Fruit fly (Drosophila melanogaster) whole organism, wandering third instar larva: ENCODE data around the gene p130CAS.
A peak's percentile ranks its signal among the peaks of the same experiment; 100 is the strongest.

ENCODE experiments used
- CG32264 ChIP-seq: fragments of 200-800 bp; sonication (Bioruptor generic); optimal IDR thresholded peaks from 2 replicates; lab custom pipeline; 2016; ENCODE audit warnings: missing biosample characterization, missing genetic modification characterization
- CG9705 ChIP-seq: fragments of 200-800 bp; sonication (Bioruptor generic); optimal IDR thresholded peaks from 2 replicates; lab custom pipeline; 2018; ENCODE audit warnings: missing biosample characterization, mild to moderate bottlenecking, missing genetic modification characterization
- Dif ChIP-seq: fragments of 200-275, 200-300 bp; sonication (Bioruptor generic); optimal IDR thresholded peaks from 2 replicates; lab custom pipeline; 2018; ENCODE audit warnings: missing biosample characterization, missing genetic modification characterization; ENCODE audit not compliant: partially characterized antibody
- HLH106 ChIP-seq: fragments of 200-800 bp; optimal IDR thresholded peaks from 3 replicates; lab custom pipeline; 2019; ENCODE audit warnings: missing biosample characterization, mild to moderate bottlenecking, missing genetic modification characterization, moderate library complexity
- Hnf4 ChIP-seq: fragments of 200-800 bp; sonication (Bioruptor generic); optimal IDR thresholded peaks from 2 replicates; lab custom pipeline; 2016; ENCODE audit warnings: missing biosample characterization, mild to moderate bottlenecking, missing genetic modification characterization
- Jra ChIP-seq: sonication (Bioruptor generic); optimal IDR thresholded peaks from 2 replicates; lab custom pipeline; 2016; ENCODE audit warnings: missing biosample characterization, missing genetic modification characterization
- Mio ChIP-seq: sonication (Bioruptor generic); optimal IDR thresholded peaks from 2 replicates; lab custom pipeline; 2016; ENCODE audit warnings: missing biosample characterization, missing genetic modification characterization
- Myc ChIP-seq: fragments of >200 bp; optimal IDR thresholded peaks from 2 replicates; lab custom pipeline; 2017
- N ChIP-seq: fragments of >200 bp; optimal IDR thresholded peaks from 2 replicates; lab custom pipeline; 2018; ENCODE audit warnings: missing biosample characterization, missing external identifiers, missing genetic modification characterization
- Rel ChIP-seq, 2 experiments: fragments of 200-800 bp; sonication (Bioruptor generic) in 1 of 2; optimal IDR thresholded peaks; 2 replicates in 1 of 2; 3 replicates in 1 of 2; lab custom pipeline; 2016 to 2019; ENCODE audit warnings: mild to moderate bottlenecking in 2 of 2, missing biosample characterization in 2 of 2, missing genetic modification characterization in 2 of 2, moderate library complexity in 1 of 2
- Sp1 ChIP-seq: fragments of 200-800 bp; sonication (Bioruptor generic); optimal IDR thresholded peaks from 3 replicates; lab custom pipeline; 2019; ENCODE audit warnings: missing biosample characterization, mild to moderate bottlenecking, missing genetic modification characterization, moderate library complexity
- br ChIP-seq: fragments of 200-800 bp; sonication (Bioruptor generic); optimal IDR thresholded peaks from 2 replicates; lab custom pipeline; 2016; ENCODE audit warnings: missing biosample characterization, missing genetic modification characterization
- dl ChIP-seq, 2 experiments: fragments of 175-275, 200-275 bp in 1 of 2; fragments of 200-275 bp in 1 of 2; sonication (Bioruptor generic); optimal IDR thresholded peaks; lab custom pipeline; 2018; ENCODE audit warnings: mild to moderate bottlenecking in 2 of 2, missing biosample characterization in 2 of 2, missing genetic modification characterization in 2 of 2, moderate library complexity in 2 of 2; ENCODE audit not compliant: partially characterized antibody in 2 of 2, insufficient read depth in 1 of 2
- dmrt93B ChIP-seq: fragments of 200-800 bp; sonication (Bioruptor generic); optimal IDR thresholded peaks from 2 replicates; lab custom pipeline; 2018; ENCODE audit warnings: missing biosample characterization, mild to moderate bottlenecking, missing genetic modification characterization
- dsf ChIP-seq: sonication (Bioruptor generic); optimal IDR thresholded peaks from 2 replicates; lab custom pipeline; 2016; ENCODE audit warnings: missing biosample characterization, missing genetic modification characterization, borderline replicate concordance
- ey ChIP-seq: fragments of 200-800 bp; sonication (Bioruptor generic); optimal IDR thresholded peaks from 2 replicates; lab custom pipeline; 2016; ENCODE audit warnings: missing biosample characterization, missing genetic modification characterization
- foxo ChIP-seq, 2 experiments: fragments of 200-800 bp; sonication (Bioruptor generic); optimal IDR thresholded peaks; 2 replicates in 1 of 2; 3 replicates in 1 of 2; lab custom pipeline; 2016 to 2017; ENCODE audit warnings: missing biosample characterization in 2 of 2, missing genetic modification characterization in 2 of 2
- fru ChIP-seq: fragments of 200-800 bp; sonication (Bioruptor generic); optimal IDR thresholded peaks from 3 replicates; lab custom pipeline; 2016; ENCODE audit warnings: missing biosample characterization, mild to moderate bottlenecking, missing genetic modification characterization
- h ChIP-seq: fragments of 200-800 bp; sonication (Bioruptor generic); optimal IDR thresholded peaks from 3 replicates; lab custom pipeline; 2016; ENCODE audit warnings: missing biosample characterization, mild to moderate bottlenecking, missing genetic modification characterization
- jim ChIP-seq: fragments of 175-275, 200-325 bp; sonication (Bioruptor generic); optimal IDR thresholded peaks from 2 replicates; lab custom pipeline; 2016; ENCODE audit warnings: missing biosample characterization, mild to moderate bottlenecking, missing genetic modification characterization
- lola ChIP-seq: fragments of >200 bp; optimal IDR thresholded peaks from 2 replicates; lab custom pipeline; 2017; ENCODE audit warnings: missing biosample characterization, missing genetic modification characterization
- rgr ChIP-seq: fragments of 200-800 bp; sonication (Bioruptor generic); optimal IDR thresholded peaks from 3 replicates; lab custom pipeline; 2016; ENCODE audit warnings: missing biosample characterization, mild to moderate bottlenecking, missing genetic modification characterization
- sage ChIP-seq: fragments of 200-800 bp; sonication (Bioruptor generic); optimal IDR thresholded peaks from 2 replicates; lab custom pipeline; 2016; ENCODE audit warnings: missing biosample characterization, mild to moderate bottlenecking, missing genetic modification characterization
- sv ChIP-seq: fragments of 200-800 bp; sonication (Bioruptor generic); optimal IDR thresholded peaks from 3 replicates; lab custom pipeline; 2016; ENCODE audit warnings: missing biosample characterization, missing genetic modification characterization
- usp ChIP-seq: fragments of >200 bp; optimal IDR thresholded peaks from 2 replicates; lab custom pipeline; 2017; ENCODE audit warnings: missing biosample characterization, missing genetic modification characterization
- woc ChIP-seq: sonication (Bioruptor generic); optimal IDR thresholded peaks from 2 replicates; lab custom pipeline; 2016; ENCODE audit warnings: missing biosample characterization, mild to moderate bottlenecking, missing genetic modification characterization

The p130CAS gene

dm6 chr3L:131151-131997 lies 21.3 kb upstream of the p130CAS start (continued):
- TF ChIP-seq dsf (GFP tag; lab: Kevin White, UChicago): no peak

dm6 chr3L:131998-132693 lies 20.5 kb upstream of the p130CAS start:
- TF ChIP-seq ey (no peak), Hnf4 (GFP tag; lab: Kevin White, UChicago) (peak; percentile 64), br (GFP tag; lab: Kevin White, UChicago) (no peak), Rel (GFP tag; optimal IDR thresholded peaks at IDR 0.05; lab: Kevin White, UChicago) (no peak), Rel (tag; optimal IDR thresholded peaks at IDR 0.05; lab: Kevin White, UChicago) (peak; percentile 36), sage (no peak), N (GFP tag; lab: Kevin White, UChicago) (peak; percentile 2)
- TF ChIP-seq, all 38 proteins: peak for 3

- TF ChIP-seq woc (GFP tag; lab: Kevin White, UChicago): no peak
- TF ChIP-seq rgr (GFP tag; lab: Kevin White, UChicago): no peak
- no peak for TF ChIP-seq Myc (lab: Kevin White, UChicago)
- TF ChIP-seq br (GFP tag; lab: Kevin White, UChicago): no peak
Observed at dm6 chr3L:133383-133782, 19.3 kb upstream of the p130CAS start.

dm6 chr3L:133806-134325 lies 18.8 kb upstream of the p130CAS start:
- no peak for TF ChIP-seq h
- no peak for TF ChIP-seq Jra (GFP tag; lab: Kevin White, UChicago)
- no peak for TF ChIP-seq Rel (GFP tag; optimal IDR thresholded peaks at IDR 0.05; lab: Kevin White, UChicago)
- TF ChIP-seq Rel (tag; optimal IDR thresholded peaks at IDR 0.05; lab: Kevin White, UChicago): no peak
- no peak for TF ChIP-seq foxo (GFP tag; optimal IDR thresholded peaks at IDR 0.05; lab: Kevin White, UChicago)
- TF ChIP-seq fru: no peak
- TF ChIP-seq rgr (GFP tag; lab: Kevin White, UChicago): no peak
- no peak for TF ChIP-seq sv
- TF ChIP-seq Mio: no peak
- no peak for TF ChIP-seq Hnf4 (GFP tag; lab: Kevin White, UChicago)
- TF ChIP-seq sage: no peak
- no peak for TF ChIP-seq Myc (lab: Kevin White, UChicago)
- no peak for TF ChIP-seq CG9705
- TF ChIP-seq lola (GFP tag; lab: Kevin White, UChicago): no peak
- no peak for TF ChIP-seq Dif (GFP tag; lab: Kevin White, UChicago)
- no peak for TF ChIP-seq woc (GFP tag; lab: Kevin White, UChicago)
- TF ChIP-seq CG32264: no peak
- TF ChIP-seq HLH106 (tag; lab: Kevin White, UChicago): no peak
- no peak for TF ChIP-seq Sp1
- no peak for TF ChIP-seq N (GFP tag; lab: Kevin White, UChicago)
- no peak for TF ChIP-seq usp (GFP tag; lab: Kevin White, UChicago)

- TF ChIP-seq dl (GFP tag; optimal IDR thresholded peaks at IDR 0.05; lab: Kevin White, UChicago; ENCODE audit: insufficient read depth in 1 of 2, partially characterized antibody in 2 of 2) (no peak), sage (no peak), jim (no peak), N (GFP tag; lab: Kevin White, UChicago) (no peak), usp (GFP tag; lab: Kevin White, UChicago) (no peak), br (GFP tag; lab: Kevin White, UChicago) (no peak), foxo (GFP tag; optimal IDR thresholded peaks at IDR 0.05; lab: Kevin White, UChicago) (no peak), Sp1 (no peak), Myc (lab: Kevin White, UChicago) (no peak), dmrt93B (GFP tag; lab: Kevin White, UChicago) (no peak), CG32264 (no peak)
Observed at dm6 chr3L:134868-135267, 17.8 kb upstream of the p130CAS start.
